Worm (Caenorhabditis elegans): Measurements from ENCODE around the gene T23F2.4.

The T23F2.4 gene

DNA sequence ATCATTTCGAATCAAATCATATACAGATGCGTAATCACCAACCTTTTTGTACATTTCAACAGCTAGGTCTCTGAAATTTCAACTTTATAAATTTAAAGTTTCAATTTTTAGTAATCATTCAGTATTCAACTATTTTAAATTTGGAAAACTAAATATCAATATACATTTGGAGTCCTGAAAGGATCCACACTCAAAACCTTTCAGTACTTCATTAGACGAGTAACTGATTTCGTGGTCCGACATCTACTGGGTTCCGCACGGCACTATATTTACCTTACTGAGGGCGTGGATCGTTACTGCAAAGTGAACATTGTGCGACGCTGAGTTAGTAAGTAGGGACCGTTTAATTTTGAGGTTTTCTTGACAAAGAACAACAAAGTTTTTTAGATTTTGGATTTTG, 32.9 kb upstream of the T23F2.4 start:
- TF ChIP-seq Y79H2A.3 (GFP tag; conservative IDR thresholded peaks at IDR 0.05) = no peak
- no peak for TF ChIP-seq attf-5 (GFP tag; optimal IDR thresholded peaks at IDR 0.05)
- TF ChIP-seq snpc-4 (GFP tag; optimal IDR thresholded peaks at IDR 0.05) = peak; percentile 18
- TF ChIP-seq snpc-4 (tag; optimal IDR thresholded peaks at IDR 0.05) = peak in 2 of 4 experiments; percentile 50 to 69
- peak; percentile 84 for TF ChIP-seq snpc-1.1 (tag; optimal IDR thresholded peaks at IDR 0.05; ENCODE audit: insufficient read depth)

DNA sequence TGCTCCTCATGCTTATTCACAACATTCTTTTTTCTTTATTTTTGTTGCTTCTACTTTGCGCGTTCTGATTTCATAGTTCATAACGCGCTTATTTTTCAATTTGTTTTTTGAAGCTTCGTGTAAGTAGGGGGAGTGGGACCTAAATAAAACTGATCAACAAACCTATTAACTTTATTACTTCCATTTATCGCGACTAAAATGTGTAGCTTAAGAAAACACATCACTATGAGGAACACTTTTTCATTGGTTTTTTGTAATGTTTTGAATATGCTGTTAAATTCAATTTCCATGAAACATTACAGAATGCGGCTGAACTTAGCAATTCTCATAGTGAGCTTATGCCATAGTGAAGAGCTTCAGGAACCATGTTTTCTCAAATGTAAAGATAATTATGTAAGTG, 28.8 kb upstream of the T23F2.4 start, which contains the start of gene C54G7.1:
C54G7.1 (plus strand) TSS at position 301 of the 400 bp plus-strand sequence.
- TF ChIP-seq C17E4.6 (GFP tag; IDR thresholded peaks at IDR 0.05) (no peak), F37B4.10 (GFP tag; IDR thresholded peaks at IDR 0.05) (no peak), lsy-27 (tag; optimal IDR thresholded peaks at IDR 0.05; ENCODE audit: borderline replicate concordance, insufficient read depth) (no peak), ztf-3 (GFP tag; optimal IDR thresholded peaks at IDR 0.05) (no peak), die-1 (tag; optimal IDR thresholded peaks at IDR 0.05) (no peak), ztf-25 (GFP tag; IDR thresholded peaks at IDR 0.05) (no peak), dpff-1 (tag; optimal IDR thresholded peaks at IDR 0.05) (no peak), ZK185.1 (tag; optimal IDR thresholded peaks at IDR 0.05; ENCODE audit: poor library complexity, severe bottlenecking) (no peak), athp-1 (tag; optimal IDR thresholded peaks at IDR 0.05) (no peak)

DNA sequence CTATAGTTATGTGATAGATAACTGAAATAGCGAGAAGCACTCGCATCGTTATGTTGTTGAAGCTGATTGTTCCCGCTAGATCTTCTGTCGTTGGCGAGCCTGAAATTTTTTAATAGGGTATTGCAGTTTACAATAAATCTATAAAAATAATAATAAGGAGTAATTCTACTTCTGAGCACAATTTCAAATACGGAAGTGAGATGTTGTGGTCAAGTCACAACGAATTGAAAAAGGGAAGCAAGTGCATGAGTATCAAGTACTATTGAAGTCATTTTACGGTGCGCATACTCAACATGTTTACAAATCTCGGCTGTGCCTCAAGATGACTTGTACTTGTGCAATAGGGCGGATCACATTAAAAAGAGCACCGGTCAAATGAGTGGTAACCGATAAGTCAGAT, 23.5 kb upstream of the T23F2.4 start, which contains the start of gene lgx-1:
lgx-1 (minus strand) TSS at position 101 of the 400 bp plus-strand sequence.
- TF ChIP-seq T07F8.4 (tag; optimal IDR thresholded peaks at IDR 0.05) (no peak), Y53G8AR.9 (GFP tag; conservative IDR thresholded peaks at IDR 0.05) (no peak), pbrm-1 (GFP tag; IDR thresholded peaks at IDR 0.05) (no peak), ets-4 (GFP tag; optimal IDR thresholded peaks at IDR 0.05) (no peak), egl-44 (GFP tag; IDR thresholded peaks at IDR 0.05) (no peak), hmg-1.2 (GFP tag; IDR thresholded peaks at IDR 0.05) (no peak), ccch-3 (GFP tag; optimal IDR thresholded peaks at IDR 0.05) (no peak), ceh-100 (GFP tag; IDR thresholded peaks at IDR 0.05) (no peak), zfh-2 (GFP tag; conservative IDR thresholded peaks at IDR 0.05) (no peak), ztf-18 (tag; optimal IDR thresholded peaks at IDR 0.05) (no peak), F57A8.1 (GFP tag; optimal IDR thresholded peaks at IDR 0.05) (no peak), ceh-79 (tag; optimal IDR thresholded peaks at IDR 0.05) (no peak), bed-1 (GFP tag; IDR thresholded peaks at IDR 0.05) (no peak), unc-130 (GFP tag; optimal IDR thresholded peaks at IDR 0.05) (no peak), F22D6.2 (tag; optimal IDR thresholded peaks at IDR 0.05) (no peak), hsf-1 (GFP tag; IDR thresholded peaks at IDR 0.05) (no peak), mes-4 (tag; optimal IDR thresholded peaks at IDR 0.05) (no peak), egl-18 (GFP tag; IDR thresholded peaks at IDR 0.05) (no peak), cebp-1 (GFP tag; IDR thresholded peaks at IDR 0.05) (no peak), cebp-1 (tag; optimal IDR thresholded peaks at IDR 0.05) (no peak), unc-62 (GFP tag; optimal IDR thresholded peaks at IDR 0.05) (no peak)

ce11 chrX:5524260-5524659, 9.4 kb upstream of the T23F2.4 start:
- peak; percentile 82 for TF ChIP-seq nhr-80 (tag; optimal IDR thresholded peaks at IDR 0.05)
- TF ChIP-seq ceh-40 (GFP tag; IDR thresholded peaks at IDR 0.05) = no peak
